Worm (Caenorhabditis elegans) whole organism, early embryonic: ENCODE measurements around the gene K02E11.4.
"Not testable (repeated sequence)": the region's sequence is repeated elsewhere in the genome, so short reads cannot be mapped to it uniquely, and the experiment has no call there.

ENCODE experiments used
- B0310.2 ChIP-seq: sonication (generic microtip); optimal IDR thresholded peaks from 2 replicates; lab custom pipeline; 2016; ENCODE audit warnings: mild to moderate bottlenecking, missing genetic modification characterization, missing compliant biosample characterization
- F13C5.2 ChIP-seq: sonication (generic microtip); optimal IDR thresholded peaks from 2 replicates; lab custom pipeline; 2017; ENCODE audit warnings: mild to moderate bottlenecking, missing genetic modification characterization, inconsistent platforms, missing compliant biosample characterization
- aly-1 ChIP-seq: sonication (generic microtip); optimal IDR thresholded peaks from 2 replicates; lab custom pipeline; 2016; ENCODE audit warnings: missing genetic modification characterization, missing compliant biosample characterization
- ama-1 ChIP-seq: fragments of 150-350 bp; optimal IDR thresholded peaks from 2 replicates; lab custom pipeline; 2014
- ceh-13 ChIP-seq: fragments of 200-800 bp; sonication (Bioruptor generic); optimal IDR thresholded peaks from 2 replicates; lab custom pipeline; 2018; ENCODE audit warnings: mild to moderate bottlenecking, missing genetic modification characterization, missing compliant biosample characterization
- ceh-36 ChIP-seq: sonication (generic microtip); optimal IDR thresholded peaks from 2 replicates; lab custom pipeline; 2016; ENCODE audit warnings: missing genetic modification characterization, inconsistent platforms, missing compliant biosample characterization
- ets-7 ChIP-seq: sonication (generic microtip); optimal IDR thresholded peaks from 2 replicates; lab custom pipeline; 2016; ENCODE audit warnings: missing genotype, missing genetic modification characterization, missing compliant biosample characterization
- flt-1 ChIP-seq: fragments of 200-800 bp; sonication (Bioruptor generic); IDR thresholded peaks from 2 replicates; pipeline ENCODE4 v1.3.6; 2022; ENCODE audit warnings: missing genetic modification characterization, missing compliant biosample characterization
- hmbx-1 ChIP-seq: sonication (generic microtip); optimal IDR thresholded peaks from 2 replicates; lab custom pipeline; 2016; ENCODE audit warnings: mild to moderate bottlenecking, missing genetic modification characterization, missing compliant biosample characterization
- hmg-4 ChIP-seq: fragments of 200-800 bp; sonication (Bioruptor generic); optimal IDR thresholded peaks from 2 replicates; lab custom pipeline; 2018; ENCODE audit warnings: mild to moderate bottlenecking, missing genetic modification characterization, missing compliant biosample characterization
- hnd-1 ChIP-seq: sonication (generic microtip); optimal IDR thresholded peaks from 2 replicates; lab custom pipeline; 2016; ENCODE audit warnings: missing genetic modification characterization, missing compliant biosample characterization
- pes-1 ChIP-seq: fragments of 200-800 bp; sonication (Bioruptor generic); IDR thresholded peaks from 2 replicates; pipeline ENCODE4 v1.3.6; 2022; ENCODE audit warnings: missing genetic modification reagents, missing genetic modification characterization, missing compliant biosample characterization
- scrt-1 ChIP-seq: fragments of 200-800 bp; sonication (Bioruptor generic); IDR thresholded peaks from 2 replicates; pipeline ENCODE4 v1.3.6; 2022; ENCODE audit warnings: missing genetic modification characterization, missing compliant biosample characterization
- sea-1 ChIP-seq: fragments of 200-800 bp; sonication (Bioruptor generic); conservative IDR thresholded peaks from 2 replicates; pipeline ENCODE4 v1.3.6; 2022; ENCODE audit warnings: missing genetic modification characterization, missing compliant biosample characterization
- tbx-11 ChIP-seq: fragments of 200-800 bp; sonication (Bioruptor generic); IDR thresholded peaks from 2 replicates; pipeline ENCODE4 v1.3.6; 2022; ENCODE audit warnings: missing genetic modification characterization, missing compliant biosample characterization
- tbx-37 ChIP-seq: fragments of 200-800 bp; sonication (Bioruptor generic); conservative IDR thresholded peaks from 2 replicates; pipeline ENCODE4 v1.3.6; 2022; ENCODE audit warnings: missing genetic modification reagents, missing genetic modification characterization, missing compliant biosample characterization
- tra-4 ChIP-seq: sonication (generic microtip); optimal IDR thresholded peaks from 2 replicates; lab custom pipeline; 2017; ENCODE audit warnings: missing genetic modification characterization, missing compliant biosample characterization

K02E11.4 gene

ce11 chrV:14212813-14213212, 35.1 kb downstream of the K02E11.4 start:
- no peak for TF ChIP-seq scrt-1 (GFP tag; lab: Robert Waterston, UW)
- no peak for TF ChIP-seq ceh-36 (tag; lab: Kevin White, UChicago)
- no peak for TF ChIP-seq flt-1 (GFP tag; lab: Robert Waterston, UW)
- TF ChIP-seq tra-4 (tag; lab: Kevin White, UChicago) = no peak
- no peak for TF ChIP-seq hnd-1 (tag; lab: Kevin White, UChicago)
- TF ChIP-seq aly-1 (tag; lab: Kevin White, UChicago) = no peak
- TF ChIP-seq ets-7 (tag; lab: Kevin White, UChicago) = no peak
- no peak for TF ChIP-seq tbx-11
- TF ChIP-seq B0310.2 = no peak
- TF ChIP-seq F13C5.2 (tag; lab: Kevin White, UChicago) = no peak

- TF ChIP-seq ceh-13 (GFP tag; lab: Kevin White, UChicago) (no peak), sea-1 (GFP tag; lab: Robert Waterston, UW) (no peak), F13C5.2 (tag; lab: Kevin White, UChicago) (no peak), hmbx-1 (tag; lab: Kevin White, UChicago) (no peak), B0310.2 (no peak), hmg-4 (GFP tag; lab: Kevin White, UChicago) (no peak)
Measured at ce11 chrV:14210743-14211142, 37.2 kb downstream of the K02E11.4 start, which contains the start of gene str-230. Gene str-230, minus strand, starts transcription at chrV:14210843.

ce11 chrV:14205214-14205613, 42.7 kb downstream of the K02E11.4 start, which contains the start of gene T16A9.3:
Gene T16A9.3, plus strand, starts transcription at chrV:14205514.
- TF ChIP-seq hnd-1 (tag; lab: Kevin White, UChicago); hmg-4 (GFP tag; lab: Kevin White, UChicago); B0310.2: not testable (repeated sequence)

ce11 chrV:14203809-14204208, 44.1 kb downstream of the K02E11.4 start:
- 0 out of 2 replicates have a peak, but pooled peaks have one; percentile 42 for TF ChIP-seq tbx-11

- TF ChIP-seq scrt-1 (GFP tag; lab: Robert Waterston, UW) (no peak), aly-1 (tag; lab: Kevin White, UChicago) (no peak), sea-1 (GFP tag; lab: Robert Waterston, UW) (no peak), tra-4 (tag; lab: Kevin White, UChicago) (no peak), flt-1 (GFP tag; lab: Robert Waterston, UW) (no peak), hmbx-1 (tag; lab: Kevin White, UChicago) (no peak), hnd-1 (tag; lab: Kevin White, UChicago) (no peak)
Measured at ce11 chrV:14200086-14200485, 47.8 kb downstream of the K02E11.4 start.

ce11 chrV:14197651-14198050, 50.3 kb downstream of the K02E11.4 start:
- TF ChIP-seq tbx-11 = no peak
- no peak for TF ChIP-seq pes-1 (GFP tag; lab: Robert Waterston, UW)
- no peak for TF ChIP-seq ceh-13 (GFP tag; lab: Kevin White, UChicago)
- no peak for TF ChIP-seq tbx-37 (GFP tag; lab: Robert Waterston, UW)
- no peak for TF ChIP-seq aly-1 (tag; lab: Kevin White, UChicago)
- no peak for TF ChIP-seq F13C5.2 (tag; lab: Kevin White, UChicago)
- no peak for TF ChIP-seq tra-4 (tag; lab: Kevin White, UChicago)
- no peak for TF ChIP-seq hmg-4 (GFP tag; lab: Kevin White, UChicago)
- TF ChIP-seq ama-1 (lab: Kevin White, UChicago) = no peak
- TF ChIP-seq sea-1 (GFP tag; lab: Robert Waterston, UW) = no peak
- no peak for TF ChIP-seq hmbx-1 (tag; lab: Kevin White, UChicago)
- TF ChIP-seq flt-1 (GFP tag; lab: Robert Waterston, UW) = no peak
- TF ChIP-seq ets-7 (tag; lab: Kevin White, UChicago) = no peak
- no peak for TF ChIP-seq hnd-1 (tag; lab: Kevin White, UChicago)
- TF ChIP-seq B0310.2 = no peak
- no peak for TF ChIP-seq ceh-36 (tag; lab: Kevin White, UChicago)
- no peak for TF ChIP-seq scrt-1 (GFP tag; lab: Robert Waterston, UW)
